Worm (Caenorhabditis elegans): Measurements from ENCODE around the gene T15H9.4.

ce11 chrII:9586734-9587209 lies 24.9 kb upstream of the T15H9.4 start, which contains the start of gene ugt-58:
- TF ChIP-seq nhr-77 (tag; optimal IDR thresholded peaks at IDR 0.05), result no peak
- no peak for TF ChIP-seq ztf-11 (tag; optimal IDR thresholded peaks at IDR 0.05)
- no peak for TF ChIP-seq lin-39 (tag; optimal IDR thresholded peaks at IDR 0.05)
- no peak for TF ChIP-seq ceh-16 (tag; optimal IDR thresholded peaks at IDR 0.05)
- TF ChIP-seq alr-1 (tag; optimal IDR thresholded peaks at IDR 0.05), result no peak

All from whole organism, L2 larva.